Worm (Caenorhabditis elegans): ENCODE data around the gene smim-14.
A peak's percentile ranks its signal among the peaks of the same experiment; 100 is the strongest.
"Not testable (repeated sequence)": the region's sequence is repeated elsewhere in the genome, so short reads cannot be mapped to it uniquely, and the experiment has no call there.

smim-14 gene

DNA sequence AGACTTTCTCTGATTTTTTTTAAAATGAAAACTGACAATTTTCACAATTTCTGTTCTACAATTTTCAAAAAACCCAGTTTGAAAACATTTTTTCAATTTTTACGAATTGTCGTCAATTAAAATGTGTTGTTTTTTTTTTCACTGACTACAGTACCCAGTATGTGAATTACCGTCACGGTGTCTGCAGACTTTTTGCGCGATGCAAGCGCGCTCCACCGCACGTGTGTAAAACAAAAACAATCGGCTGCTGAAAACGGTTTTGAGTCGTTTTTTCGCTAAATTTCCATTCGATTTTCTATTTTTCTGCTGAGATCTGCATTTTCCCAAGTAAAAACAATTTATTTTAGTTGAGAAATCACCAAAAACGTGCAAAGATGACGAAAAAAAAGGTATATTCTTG is 13.3 kb downstream of the smim-14 start (continued):
- TF ChIP-seq mef-2 (tag; optimal IDR thresholded peaks at IDR 0.05): peak; percentile 86
- peak; percentile 89 for TF ChIP-seq snpc-4 (tag; optimal IDR thresholded peaks at IDR 0.05)
- TF ChIP-seq irx-1 (tag; optimal IDR thresholded peaks at IDR 0.05): peak; percentile 98
- peak; percentile 48 to 98 (median 89) for TF ChIP-seq elt-3 (tag; optimal IDR thresholded peaks at IDR 0.05)

DNA sequence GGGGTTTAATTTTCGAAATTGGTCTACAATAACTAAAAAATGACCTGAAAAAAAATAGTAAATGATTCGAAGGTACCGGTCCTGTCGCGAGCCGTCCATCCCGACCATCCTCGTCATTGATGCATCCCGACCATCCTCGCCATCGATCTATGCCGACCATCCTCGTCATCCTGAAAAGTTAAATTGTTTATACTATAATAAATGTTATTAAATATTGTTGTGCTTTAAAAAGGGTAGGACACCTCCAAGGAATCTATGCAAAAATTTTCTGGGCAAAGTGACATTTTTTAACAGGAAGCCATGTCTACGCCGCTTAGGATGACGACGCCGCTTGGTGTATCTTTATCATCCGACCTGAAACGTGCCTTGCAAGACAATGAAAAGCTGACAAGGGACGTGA is 15.5 kb downstream of the smim-14 start, which contains the start of gene C34C12.1:
Gene C34C12.1, plus strand, starts transcription at position 301 of the 400 bp plus-strand sequence.
- not testable (repeated sequence) for TF ChIP-seq lir-3 (tag; optimal IDR thresholded peaks at IDR 0.05; ENCODE audit: poor library complexity); ceh-82 (tag; optimal IDR thresholded peaks at IDR 0.05); nhr-90 (tag; optimal IDR thresholded peaks at IDR 0.05; ENCODE audit: poor library complexity)

DNA sequence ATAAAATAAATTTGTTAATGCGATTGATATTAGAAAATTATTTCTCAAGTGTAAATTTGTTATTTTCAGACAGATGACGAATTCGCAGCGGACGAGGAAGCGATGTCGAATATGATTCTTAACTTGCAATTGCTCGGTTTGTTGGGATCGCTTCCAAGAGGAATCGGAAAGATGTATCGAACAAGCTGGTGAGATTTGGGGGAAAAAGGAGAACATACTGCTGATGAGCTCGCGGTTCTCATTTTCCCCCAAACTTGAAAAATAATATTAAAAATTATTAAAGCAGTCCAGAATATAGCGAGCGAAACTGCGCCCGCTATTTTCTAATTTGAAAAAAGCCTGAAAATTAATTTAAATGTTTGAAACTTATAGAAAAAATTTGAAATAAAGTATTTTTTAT is 16.1 kb downstream of the smim-14 start, which contains the start of gene C34C12.2:
Gene C34C12.2, plus strand, starts transcription at position 301 of the 400 bp plus-strand sequence.
- not testable (repeated sequence) for TF ChIP-seq ztf-4, pax-3, ceh-82 (tag; optimal IDR thresholded peaks at IDR 0.05)

ce11 chrIII:3452563-3453210 is 16.9 kb downstream of the smim-14 start, which contains the start of the genes K01A11.3 and C34C12.12:
Gene K01A11.3 (minus strand): TSS chrIII:3452613.
Gene C34C12.12 (plus strand): TSS chrIII:3453194.
- TF ChIP-seq F16B12.6 (tag; optimal IDR thresholded peaks at IDR 0.05) (peak; percentile 65), efl-1 (optimal IDR thresholded peaks at IDR 0.05) (peak in 1 of 2 experiments; percentile 22), efl-1 (GFP tag; optimal IDR thresholded peaks at IDR 0.05 in 1 of 2) (peak in 1 of 2 experiments; percentile 9), nhr-19 (GFP tag; conservative IDR thresholded peaks at IDR 0.05) (no peak), C04F5.9 (tag; optimal IDR thresholded peaks at IDR 0.05) (no peak), lsy-2 (tag; optimal IDR thresholded peaks at IDR 0.05) (peak in 1 of 2 experiments; percentile 26)

ce11 chrIII:3444139-3444538 is 25.4 kb downstream of the smim-14 start, which contains the start of gene spe-41:
Gene spe-41 (minus strand): TSS chrIII:3444210.
- TF ChIP-seq hlh-17 (GFP tag; optimal IDR thresholded peaks at IDR 0.05; ENCODE audit: borderline replicate concordance) (no peak), hlh-4 (tag; optimal IDR thresholded peaks at IDR 0.05) (no peak), mef-2 (tag; optimal IDR thresholded peaks at IDR 0.05) (no peak), tlp-1 (tag; optimal IDR thresholded peaks at IDR 0.05) (no peak), nhr-28 (tag; optimal IDR thresholded peaks at IDR 0.05) (no peak), aha-1 (tag; optimal IDR thresholded peaks at IDR 0.05) (no peak)

ce11 chrIII:3437139-3437538 is 32.4 kb downstream of the smim-14 start:
- TF ChIP-seq nhr-71 (tag; optimal IDR thresholded peaks at IDR 0.05) (peak; percentile 3), nhr-85 (tag) (peak; percentile 53), pqm-1 (tag; optimal IDR thresholded peaks at IDR 0.05) (no peak), blmp-1 (tag; optimal IDR thresholded peaks at IDR 0.05) (peak; percentile 29), lin-14 (GFP tag; optimal IDR thresholded peaks at IDR 0.05) (peak; percentile 89), ceh-82 (tag; optimal IDR thresholded peaks at IDR 0.05) (peak in 1 of 3 experiments; percentile 1)

- TF ChIP-seq lir-3 (tag; optimal IDR thresholded peaks at IDR 0.05; ENCODE audit: poor library complexity): no peak
- TF ChIP-seq mef-2 (tag; optimal IDR thresholded peaks at IDR 0.05): no peak
- TF ChIP-seq unc-130 (tag; optimal IDR thresholded peaks at IDR 0.05): no peak
- peak; percentile 53 for TF ChIP-seq lin-14 (GFP tag; optimal IDR thresholded peaks at IDR 0.05)
- TF ChIP-seq ama-1 (optimal IDR thresholded peaks at IDR 0.05): no peak
- TF ChIP-seq zip-4 (GFP tag; optimal IDR thresholded peaks at IDR 0.05): no peak
- TF ChIP-seq swsn-7 (tag; optimal IDR thresholded peaks at IDR 0.05): no peak
- TF ChIP-seq nhr-85 (tag): peak; percentile 83
- TF ChIP-seq elt-2 (tag; optimal IDR thresholded peaks at IDR 0.05): peak; percentile 46
- peak; percentile 0 for TF ChIP-seq nhr-90 (tag; optimal IDR thresholded peaks at IDR 0.05; ENCODE audit: poor library complexity)
- TF ChIP-seq irx-1 (tag; optimal IDR thresholded peaks at IDR 0.05): no peak
- no peak for TF ChIP-seq aly-2 (tag; optimal IDR thresholded peaks at IDR 0.05)
- peak in 5 of 6 experiments; percentile 37 to 92 (median 44) for TF ChIP-seq elt-3 (tag; optimal IDR thresholded peaks at IDR 0.05)
- no peak for TF ChIP-seq Y116A8C.19 (tag; optimal IDR thresholded peaks at IDR 0.05; ENCODE audit: borderline replicate concordance)
- no peak for TF ChIP-seq unc-62 (GFP tag; optimal IDR thresholded peaks at IDR 0.05)
- TF ChIP-seq grh-1 (GFP tag; IDR thresholded peaks at IDR 0.05): no peak
- no peak for TF ChIP-seq egl-13 (tag; optimal IDR thresholded peaks at IDR 0.05)
- TF ChIP-seq lin-13 (GFP tag; optimal IDR thresholded peaks at IDR 0.05): no peak
- TF ChIP-seq nhr-20 (tag; optimal IDR thresholded peaks at IDR 0.05): peak; percentile 34
- no peak for TF ChIP-seq nhr-47 (tag; optimal IDR thresholded peaks at IDR 0.05)
- no peak for TF ChIP-seq mep-1 (tag; optimal IDR thresholded peaks at IDR 0.05)
These were observed 34.4 kb downstream of the smim-14 start for ce11 chrIII:3435152-3435551.
